Fruit fly (Drosophila melanogaster) whole organism, embryonic: ENCODE measurements around the gene CG42232.
A peak's percentile ranks its signal among the peaks of the same experiment; 100 is the strongest.

Experiments used
- Bdp1 ChIP-seq: fragments of 200-800 bp; sonication (Bioruptor generic); optimal IDR thresholded peaks from 3 replicates; lab custom pipeline; 2016; ENCODE audit warnings: missing biosample characterization, missing genetic modification characterization
- CG10321 ChIP-seq: fragments of 200-800 bp; sonication (Bioruptor generic); IDR thresholded peaks from 2 replicates; pipeline ENCODE4 v1.3.6; 2022; ENCODE audit warnings: missing biosample characterization, missing genetic modification characterization
- CG10366 ChIP-seq: fragments of 200-800 bp; sonication (Bioruptor generic); IDR thresholded peaks from 2 replicates; pipeline ENCODE4 v1.3.6; 2022; ENCODE audit warnings: missing biosample characterization, missing genetic modification characterization
- CG10431 ChIP-seq: fragments of 200-800 bp; sonication (Bioruptor generic); optimal IDR thresholded peaks from 3 replicates; lab custom pipeline; 2018; ENCODE audit warnings: missing biosample characterization, mild to moderate bottlenecking, missing genetic modification characterization
- CG11456 ChIP-seq: fragments of 200-800 bp; sonication (Bioruptor generic); IDR thresholded peaks from 3 replicates; pipeline ENCODE4 v1.3.6; 2022; ENCODE audit warnings: missing biosample characterization, missing genetic modification characterization
- CG11696 ChIP-seq: fragments of 200-800 bp; sonication (Bioruptor generic); IDR thresholded peaks from 2 replicates; pipeline ENCODE4 v1.3.6; 2022; ENCODE audit warnings: missing biosample characterization, missing genetic modification characterization
- CG13123 ChIP-seq: fragments of 200-800 bp; sonication (Bioruptor generic); optimal IDR thresholded peaks from 2 replicates; lab custom pipeline; 2016; ENCODE audit warnings: missing biosample characterization, missing genetic modification characterization
- CG13287 ChIP-seq: fragments of 200-800 bp; sonication (Bioruptor generic); IDR thresholded peaks from 2 replicates; pipeline ENCODE4 v1.3.6; 2022; ENCODE audit warnings: missing biosample characterization, missing genetic modification characterization; ENCODE audit not compliant: partially characterized antibody
- CG15479 ChIP-seq: fragments of 200-800 bp; sonication (Bioruptor generic); optimal IDR thresholded peaks from 3 replicates; lab custom pipeline; 2019; ENCODE audit warnings: missing biosample characterization, mild to moderate bottlenecking, missing genetic modification characterization, moderate library complexity
- CG1832 ChIP-seq: fragments of 200-800 bp; sonication (Bioruptor generic); optimal IDR thresholded peaks from 2 replicates; lab custom pipeline; 2017; ENCODE audit warnings: missing biosample characterization, mild to moderate bottlenecking, missing genetic modification characterization, inconsistent platforms
- CG2199 ChIP-seq: fragments of 200-800 bp; sonication (Bioruptor generic); IDR thresholded peaks from 3 replicates; pipeline ENCODE4 v1.3.6; 2022; ENCODE audit warnings: missing biosample characterization, missing genetic modification characterization
- CG4424 ChIP-seq: fragments of 200-800 bp; sonication (Bioruptor generic); optimal IDR thresholded peaks from 3 replicates; lab custom pipeline; 2016; ENCODE audit warnings: missing biosample characterization, missing genetic modification characterization
- CG4707 ChIP-seq: fragments of 200-800 bp; sonication (Bioruptor generic); optimal IDR thresholded peaks from 2 replicates; lab custom pipeline; 2018; ENCODE audit warnings: missing biosample characterization, mild to moderate bottlenecking, missing genetic modification characterization, moderate library complexity
- CG4854 ChIP-seq: fragments of 200-800 bp; sonication (Bioruptor generic); optimal IDR thresholded peaks from 2 replicates; lab custom pipeline; 2016; ENCODE audit warnings: missing biosample characterization, missing genetic modification characterization, inconsistent platforms
- CG6254 ChIP-seq: fragments of 200-800 bp; sonication (Bioruptor generic); optimal IDR thresholded peaks from 3 replicates; lab custom pipeline; 2017; ENCODE audit warnings: mild to moderate bottlenecking, missing biosample characterization, missing genetic modification reagents, missing genetic modification characterization
- CG6272 ChIP-seq: fragments of 200-800 bp; sonication (Bioruptor generic); IDR thresholded peaks from 2 replicates; pipeline ENCODE4 v1.3.6; 2022; ENCODE audit warnings: missing biosample characterization, missing genetic modification characterization
- CG7357 ChIP-seq: fragments of 200-800 bp; sonication (Bioruptor generic); IDR thresholded peaks from 3 replicates; pipeline ENCODE4 v1.3.6; 2022; ENCODE audit warnings: missing biosample characterization, missing genetic modification characterization
- CG7786 ChIP-seq: fragments of 200-800 bp; sonication (Bioruptor generic); optimal IDR thresholded peaks from 2 replicates; lab custom pipeline; 2016; ENCODE audit warnings: missing biosample characterization, missing genetic modification characterization
- CG7839 ChIP-seq: fragments of 200-800 bp; sonication (Bioruptor generic); optimal IDR thresholded peaks from 3 replicates; lab custom pipeline; 2018; ENCODE audit warnings: missing biosample characterization, mild to moderate bottlenecking, missing genetic modification characterization, moderate library complexity
- CG9215 ChIP-seq: fragments of 200-800 bp; sonication (Bioruptor generic); IDR thresholded peaks from 2 replicates; pipeline ENCODE4 v1.3.6; 2022; ENCODE audit warnings: missing biosample characterization, missing genetic modification characterization
- Doc3 ChIP-seq: fragments of 200-800 bp; sonication (Bioruptor generic); IDR thresholded peaks from 3 replicates; pipeline ENCODE4 v1.3.6; 2022; ENCODE audit warnings: missing biosample characterization, missing genetic modification characterization; ENCODE audit not compliant: partially characterized antibody
- Dp ChIP-seq: fragments of 200-800 bp; sonication (Bioruptor generic); optimal IDR thresholded peaks from 2 replicates; lab custom pipeline; 2018; ENCODE audit warnings: missing biosample characterization, mild to moderate bottlenecking, missing genetic modification characterization, moderate library complexity
- Gug ChIP-seq: fragments of 200-800 bp; sonication (Bioruptor generic); IDR thresholded peaks from 4 replicates; pipeline ENCODE4 v1.3.6; 2022; ENCODE audit warnings: missing biosample characterization, missing genetic modification characterization
- Hey ChIP-seq: fragments of 200-800 bp; sonication (Bioruptor generic); optimal IDR thresholded peaks from 3 replicates; lab custom pipeline; 2018; ENCODE audit warnings: missing biosample characterization, mild to moderate bottlenecking, missing genetic modification characterization
- Hmr ChIP-seq: fragments of 200-800 bp; sonication (Bioruptor generic); optimal IDR thresholded peaks from 3 replicates; lab custom pipeline; 2017; ENCODE audit warnings: mild to moderate bottlenecking, missing biosample characterization, missing genetic modification reagents, missing genetic modification characterization
- Hr78 ChIP-seq, 2 experiments: fragments of 200-800 bp in 1 of 2; fragments of >200 bp in 1 of 2; sonication (Bioruptor generic) in 1 of 2; optimal IDR thresholded peaks; 2 replicates each; lab custom pipeline; 2017 to 2019; ENCODE audit warnings: missing biosample characterization in 2 of 2, missing genetic modification characterization in 2 of 2, mild to moderate bottlenecking in 1 of 2, moderate library complexity in 1 of 2
- MTF-1 ChIP-seq: fragments of 200-800 bp; sonication (Bioruptor generic); optimal IDR thresholded peaks from 2 replicates; lab custom pipeline; 2018; ENCODE audit warnings: missing biosample characterization, mild to moderate bottlenecking, missing genetic modification characterization, borderline replicate concordance
- Mes4 ChIP-seq: fragments of 200-800 bp; sonication (Bioruptor generic); optimal IDR thresholded peaks from 2 replicates; lab custom pipeline; 2016; ENCODE audit warnings: missing biosample characterization, missing genetic modification characterization
- Oli ChIP-seq: fragments of 200-800 bp; sonication (Bioruptor generic); optimal IDR thresholded peaks from 2 replicates; lab custom pipeline; 2018; ENCODE audit warnings: missing biosample characterization, mild to moderate bottlenecking, missing genetic modification characterization, moderate library complexity
- Six4 ChIP-seq: fragments of 200-800 bp; sonication (Bioruptor generic); optimal IDR thresholded peaks from 2 replicates; lab custom pipeline; 2016; ENCODE audit warnings: missing biosample characterization, missing genetic modification characterization
- Tbp ChIP-seq: fragments of >200 bp; optimal IDR thresholded peaks from 2 replicates; lab custom pipeline; 2018; ENCODE audit warnings: missing biosample characterization, missing genetic modification characterization
- ara ChIP-seq: fragments of 200-800 bp; sonication (Bioruptor generic); IDR thresholded peaks from 2 replicates; pipeline ENCODE4 v1.3.6; 2022; ENCODE audit warnings: missing biosample characterization, missing genetic modification characterization
- bsh ChIP-seq, 2 experiments: fragments of 200-800 bp; sonication (Bioruptor generic); optimal IDR thresholded peaks; 2 replicates each; lab custom pipeline; 2017 to 2018; ENCODE audit warnings: mild to moderate bottlenecking in 2 of 2, missing biosample characterization in 2 of 2, missing genetic modification characterization in 2 of 2, moderate library complexity in 1 of 2
- dati ChIP-seq: fragments of 200-800 bp; sonication (Bioruptor generic); IDR thresholded peaks from 2 replicates; pipeline ENCODE4 v1.3.6; 2022; ENCODE audit warnings: missing biosample characterization, missing genetic modification characterization
- disco-r ChIP-seq: fragments of 200-800 bp; sonication (Bioruptor generic); optimal IDR thresholded peaks from 2 replicates; lab custom pipeline; 2016; ENCODE audit warnings: missing biosample characterization, missing genetic modification characterization
- dysf ChIP-seq: fragments of 200-800 bp; sonication (Bioruptor generic); IDR thresholded peaks from 3 replicates; pipeline ENCODE4 v1.3.6; 2022; ENCODE audit warnings: missing biosample characterization, missing genetic modification characterization
- en ChIP-seq: fragments of 200-800 bp; sonication (Bioruptor generic); optimal IDR thresholded peaks from 2 replicates; lab custom pipeline; 2016; ENCODE audit warnings: missing biosample characterization, missing genetic modification characterization
- exex ChIP-seq: fragments of 200-800 bp; sonication (Bioruptor generic); optimal IDR thresholded peaks from 4 replicates; lab custom pipeline; 2018; ENCODE audit warnings: missing biosample characterization, mild to moderate bottlenecking, missing genetic modification characterization, moderate library complexity
- gsb-n ChIP-seq: fragments of 200-800 bp; sonication (Bioruptor generic); optimal IDR thresholded peaks from 3 replicates; lab custom pipeline; 2018; ENCODE audit warnings: missing biosample characterization, mild to moderate bottlenecking, missing genetic modification characterization
- her ChIP-seq: fragments of 200-800 bp; sonication (Bioruptor generic); optimal IDR thresholded peaks from 2 replicates; lab custom pipeline; 2016; ENCODE audit warnings: missing biosample characterization, missing genetic modification characterization
- jumu ChIP-seq: fragments of 200-800 bp; sonication (Bioruptor generic); optimal IDR thresholded peaks from 3 replicates; lab custom pipeline; 2016; ENCODE audit warnings: missing biosample characterization, missing genetic modification characterization
- nerfin-2 ChIP-seq: fragments of 200-800 bp; sonication (Bioruptor generic); IDR thresholded peaks from 2 replicates; pipeline ENCODE4 v1.3.6; 2022; ENCODE audit warnings: missing biosample characterization, missing genetic modification characterization; ENCODE audit not compliant: partially characterized antibody
- nom ChIP-seq: fragments of 200-800 bp; sonication (Bioruptor generic); optimal IDR thresholded peaks from 2 replicates; lab custom pipeline; 2017; ENCODE audit warnings: missing biosample characterization, missing genetic modification characterization, mild to moderate bottlenecking, moderate library complexity, missing genetic modification reagents
- p53 ChIP-seq: fragments of 200-800 bp; sonication (Bioruptor generic); optimal IDR thresholded peaks from 2 replicates; lab custom pipeline; 2016; ENCODE audit warnings: missing biosample characterization, missing genetic modification characterization
- ro ChIP-seq: fragments of 200-800 bp; sonication (Bioruptor generic); IDR thresholded peaks from 2 replicates; pipeline ENCODE4 v1.3.6; 2022; ENCODE audit warnings: missing biosample characterization, missing genetic modification characterization
- slou ChIP-seq: fragments of 200-800 bp; sonication (Bioruptor generic); optimal IDR thresholded peaks from 3 replicates; lab custom pipeline; 2016; ENCODE audit warnings: missing biosample characterization, missing genetic modification characterization
- slp2 ChIP-seq: fragments of 200-800 bp; sonication (Bioruptor generic); optimal IDR thresholded peaks from 2 replicates; lab custom pipeline; 2016; ENCODE audit warnings: missing biosample characterization, missing genetic modification characterization
- sqz ChIP-seq: fragments of 200-800 bp; sonication (Bioruptor generic); optimal IDR thresholded peaks from 3 replicates; lab custom pipeline; 2018; ENCODE audit warnings: missing biosample characterization, mild to moderate bottlenecking, missing genetic modification characterization
- ttk ChIP-seq: fragments of 200-800 bp; sonication (Bioruptor generic); IDR thresholded peaks from 2 replicates; pipeline ENCODE4 v2.1.2; 2022; ENCODE audit warnings: missing biosample characterization, missing genetic modification characterization
- wek ChIP-seq: fragments of 200-800 bp; sonication (Bioruptor generic); optimal IDR thresholded peaks from 3 replicates; lab custom pipeline; 2018; ENCODE audit warnings: missing biosample characterization, mild to moderate bottlenecking, missing genetic modification characterization, moderate library complexity
- z ChIP-seq: fragments of 200-800 bp; sonication (Bioruptor generic); IDR thresholded peaks from 3 replicates; pipeline ENCODE4 v1.3.6; 2022; ENCODE audit warnings: missing biosample characterization, missing genetic modification characterization

Gene CG42232

dm6 chr3R:16497379-16497778 lies 27.9 kb upstream of the CG42232 start (continued):
- TF ChIP-seq Mes4 (GFP tag; lab: Kevin White, UChicago) (peak; percentile 19), z (GFP tag; lab: Robert Waterston, UW) (no peak), wek (peak; percentile 13), CG15479 (GFP tag; lab: Kevin White, UChicago) (no peak), ro (GFP tag; lab: Robert Waterston, UW) (peak; percentile 61), nom (GFP tag; lab: Kevin White, UChicago) (no peak), CG10321 (GFP tag; lab: Robert Waterston, UW) (peak; percentile 62), Dp (GFP tag; lab: Kevin White, UChicago) (peak; percentile 95), CG10366 (GFP tag; lab: Robert Waterston, UW) (peak; percentile 88), Hmr (GFP tag; lab: Kevin White, UChicago) (peak; percentile 87), CG4424 (GFP tag; lab: Kevin White, UChicago) (peak; percentile 77), Tbp (GFP tag; lab: Kevin White, UChicago) (no peak), nerfin-2 (GFP tag; lab: Robert Waterston, UW) (no peak), en (GFP tag; lab: Kevin White, UChicago) (peak; percentile 57), Gug (GFP tag; lab: Robert Waterston, UW) (peak; percentile 75; the same call in 3 of the 4 replicates), dati (GFP tag; lab: Robert Waterston, UW) (peak; percentile 38; the same call in 1 of the 2 replicates), CG6254 (peak; percentile 78), CG1832 (GFP tag; lab: Kevin White, UChicago) (no peak), jumu (GFP tag; lab: Kevin White, UChicago) (peak; percentile 26), CG13123 (GFP tag; lab: Kevin White, UChicago) (peak; percentile 63), bsh (GFP tag; optimal IDR thresholded peaks at IDR 0.05; lab: Kevin White, UChicago) (peak; percentile 45 to 86), CG6272 (GFP tag; lab: Robert Waterston, UW) (peak; percentile 69), her (GFP tag; lab: Kevin White, UChicago) (peak; percentile 72), CG10431 (GFP tag; lab: Kevin White, UChicago) (peak; percentile 52), CG11696 (GFP tag; lab: Robert Waterston, UW) (peak; percentile 65), p53 (GFP tag; lab: Kevin White, UChicago) (peak; percentile 50), CG7357 (GFP tag; lab: Robert Waterston, UW) (no peak), CG7786 (peak; percentile 36), Six4 (GFP tag; lab: Kevin White, UChicago) (peak; percentile 80), CG13287 (no peak), CG2199 (GFP tag; lab: Robert Waterston, UW) (peak; percentile 92; the same call in 2 of the 3 replicates), ttk (GFP tag; lab: Robert Waterston, UW) (peak; percentile 77), slp2 (GFP tag; lab: Kevin White, UChicago) (peak; percentile 55), exex (tag; lab: Kevin White, UChicago) (no peak), Hr78 (GFP tag; optimal IDR thresholded peaks at IDR 0.05; lab: Kevin White, UChicago) (no peak), MTF-1 (peak; percentile 87), CG11456 (peak; percentile 97), CG4707 (GFP tag; lab: Kevin White, UChicago) (peak; percentile 64), gsb-n (tag; lab: Kevin White, UChicago) (peak; percentile 75), sqz (GFP tag; lab: Kevin White, UChicago) (peak; percentile 70), Oli (tag; lab: Kevin White, UChicago) (peak; percentile 82), Doc3 (GFP tag; lab: Robert Waterston, UW) (no peak), slou (GFP tag; lab: Kevin White, UChicago) (peak; percentile 47), disco-r (peak; percentile 38), Bdp1 (GFP tag; lab: Kevin White, UChicago) (peak; percentile 56), CG9215 (peak; percentile 74), Hey (tag; lab: Kevin White, UChicago) (no peak), ara (GFP tag; lab: Robert Waterston, UW) (peak; percentile 69; the same call in 1 of the 2 replicates), CG7839 (tag; lab: Kevin White, UChicago) (peak; percentile 88), dysf (GFP tag; lab: Robert Waterston, UW) (peak; percentile 91), CG4854 (GFP tag; lab: Kevin White, UChicago) (peak; percentile 72)
